Worm (Caenorhabditis elegans) whole organism, mixed stage, embryonic: Measurements from ENCODE around the gene rgs-4.
"Not testable (repeated sequence)": the region's sequence is repeated elsewhere in the genome, so short reads cannot be mapped to it uniquely, and the experiment has no call there.

Experiments
- M03D4.4 ChIP-seq: sonication (generic microtip); optimal IDR thresholded peaks from 2 replicates; lab custom pipeline; 2017; ENCODE audit warnings: mild to moderate bottlenecking, missing genetic modification characterization, missing compliant biosample characterization
- blmp-1 ChIP-seq: fragments of 150-350 bp; optimal IDR thresholded peaks from 2 replicates; lab custom pipeline; 2014; ENCODE audit warnings: missing biosample characterization, missing genetic modification characterization
- ceh-39 ChIP-seq: fragments of 150-350 bp; optimal IDR thresholded peaks from 2 replicates; lab custom pipeline; 2014; ENCODE audit warnings: missing biosample characterization, missing genetic modification characterization
- ceh-83 ChIP-seq: fragments of 200-800 bp; sonication (Bioruptor generic); optimal IDR thresholded peaks from 2 replicates; lab custom pipeline; 2018; ENCODE audit warnings: mild to moderate bottlenecking, missing genetic modification characterization, missing compliant biosample characterization
- ces-1 ChIP-seq: fragments of 150-350 bp; optimal IDR thresholded peaks from 2 replicates; lab custom pipeline; 2014; ENCODE audit warnings: missing biosample characterization, missing genetic modification reagents, missing genetic modification characterization
- elt-1 ChIP-seq: sonication (generic microtip); optimal IDR thresholded peaks from 2 replicates; lab custom pipeline; 2017; ENCODE audit warnings: missing genetic modification characterization, mild to moderate bottlenecking, missing compliant biosample characterization, antibody characterized with exemption, moderate library complexity, borderline replicate concordance; ENCODE audit not compliant: insufficient read depth
- elt-3 ChIP-seq: fragments of 150-350 bp; optimal IDR thresholded peaks from 2 replicates; lab custom pipeline; 2014; ENCODE audit warnings: missing biosample characterization, missing genetic modification characterization
- flh-1 ChIP-seq: fragments of 200-800 bp; sonication (Bioruptor generic); optimal IDR thresholded peaks from 2 replicates; lab custom pipeline; 2018; ENCODE audit warnings: mild to moderate bottlenecking, missing genetic modification characterization, moderate library complexity, missing compliant biosample characterization
- ham-2 ChIP-seq: fragments of 200-800 bp; sonication (Bioruptor generic); optimal IDR thresholded peaks from 2 replicates; lab custom pipeline; 2018; ENCODE audit warnings: mild to moderate bottlenecking, missing genetic modification characterization, missing compliant biosample characterization
- hlh-1 ChIP-seq: fragments of 150-350 bp; optimal IDR thresholded peaks from 2 replicates; lab custom pipeline; 2014; ENCODE audit warnings: missing biosample characterization, missing genetic modification reagents, missing genetic modification characterization
- lin-13 ChIP-seq: fragments of 150-350 bp; optimal IDR thresholded peaks from 2 replicates; lab custom pipeline; 2014; ENCODE audit warnings: missing biosample characterization, missing genetic modification characterization
- lsy-2 ChIP-seq: fragments of 150-350 bp; optimal IDR thresholded peaks from 2 replicates; lab custom pipeline; 2014; ENCODE audit warnings: missing biosample characterization, missing genetic modification characterization
- mab-5 ChIP-seq: fragments of 150-350 bp; optimal IDR thresholded peaks from 2 replicates; lab custom pipeline; 2014; ENCODE audit warnings: missing biosample characterization, missing genetic modification characterization
- mep-1 ChIP-seq: fragments of 150-350 bp; optimal IDR thresholded peaks from 2 replicates; lab custom pipeline; 2017; ENCODE audit warnings: missing biosample characterization, missing genetic modification reagents, missing genetic modification characterization, inconsistent platforms
- mls-2 ChIP-seq: sonication (generic microtip); optimal IDR thresholded peaks from 2 replicates; lab custom pipeline; 2016; ENCODE audit warnings: mild to moderate bottlenecking, missing genetic modification characterization, moderate library complexity, missing compliant biosample characterization
- nhr-12 ChIP-seq: fragments of 150-350 bp; optimal IDR thresholded peaks from 2 replicates; lab custom pipeline; 2014; ENCODE audit warnings: missing biosample characterization, missing genetic modification characterization
- nhr-2 ChIP-seq: fragments of 150-350 bp; optimal IDR thresholded peaks from 2 replicates; lab custom pipeline; 2014; ENCODE audit warnings: missing biosample characterization, missing genetic modification characterization
- nhr-237 ChIP-seq: fragments of 150-350 bp; optimal IDR thresholded peaks from 2 replicates; lab custom pipeline; 2014; ENCODE audit warnings: missing biosample characterization, missing genetic modification characterization
- nhr-76 ChIP-seq: sonication (generic microtip); optimal IDR thresholded peaks from 2 replicates; lab custom pipeline; 2017; ENCODE audit warnings: missing biosample characterization, missing genetic modification characterization
- sem-2 ChIP-seq: fragments of 200-800 bp; sonication (Bioruptor generic); optimal IDR thresholded peaks from 2 replicates; lab custom pipeline; 2018; ENCODE audit warnings: mild to moderate bottlenecking, missing genetic modification characterization, missing compliant biosample characterization
- snpc-4 ChIP-seq: fragments of 150-350 bp; optimal IDR thresholded peaks from 2 replicates; lab custom pipeline; 2014; ENCODE audit warnings: missing biosample characterization, missing genetic modification characterization
- sptf-1 ChIP-seq: sonication (generic microtip); optimal IDR thresholded peaks from 2 replicates; lab custom pipeline; 2017; ENCODE audit warnings: mild to moderate bottlenecking, missing genetic modification characterization, moderate library complexity, missing compliant biosample characterization
- tbx-8 ChIP-seq: fragments of 200-800 bp; sonication (Bioruptor generic); optimal IDR thresholded peaks from 2 replicates; lab custom pipeline; 2018; ENCODE audit warnings: mild to moderate bottlenecking, missing genetic modification characterization, moderate library complexity, missing compliant biosample characterization
- unc-120 ChIP-seq: sonication (generic microtip); optimal IDR thresholded peaks from 2 replicates; lab custom pipeline; 2017; ENCODE audit warnings: missing genetic modification characterization, missing compliant biosample characterization; ENCODE audit not compliant: poor library complexity, severe bottlenecking
- unc-39 ChIP-seq: fragments of 150-350 bp; optimal IDR thresholded peaks from 2 replicates; lab custom pipeline; 2014; ENCODE audit warnings: missing biosample characterization, missing genetic modification characterization
- unc-62 ChIP-seq: fragments of 150-350 bp; optimal IDR thresholded peaks from 2 replicates; lab custom pipeline; 2014; ENCODE audit warnings: missing biosample characterization, missing genetic modification reagents, missing genetic modification characterization
- zip-8 ChIP-seq: fragments of 150-350 bp; optimal IDR thresholded peaks from 2 replicates; lab custom pipeline; 2014; ENCODE audit warnings: missing biosample characterization, missing genetic modification characterization

The rgs-4 gene

ce11 chrII:12621908-12622566 is 32.5 kb upstream of the rgs-4 start, which contains the start of gene nspe-8:
Gene nspe-8, minus strand, starts transcription at chrII:12621958.
- TF ChIP-seq elt-3 (tag; lab: Kevin White, UChicago) (no peak), flh-1 (GFP tag; lab: Kevin White, UChicago) (no peak), lin-13 (tag; lab: Kevin White, UChicago) (no peak), sptf-1 (no peak), mep-1 (tag; lab: Kevin White, UChicago) (no peak), elt-1 (tag; lab: Kevin White, UChicago) (no peak), unc-39 (tag; lab: Kevin White, UChicago) (no peak), hlh-1 (tag; lab: Kevin White, UChicago) (no peak), blmp-1 (tag; lab: Kevin White, UChicago) (no peak), ces-1 (GFP tag; lab: Kevin White, UChicago) (no peak), mab-5 (tag; lab: Kevin White, UChicago) (no peak), mls-2 (no peak), unc-62 (GFP tag; lab: Kevin White, UChicago) (no peak), unc-120 (tag; lab: Kevin White, UChicago) (no peak), snpc-4 (tag; lab: Kevin White, UChicago) (no peak), sem-2 (GFP tag; lab: Kevin White, UChicago) (no peak)

ce11 chrII:12622843-12623242 is 31.7 kb upstream of the rgs-4 start:
- TF ChIP-seq snpc-4 (tag; lab: Kevin White, UChicago) (no peak), M03D4.4 (tag; lab: Kevin White, UChicago) (no peak), nhr-12 (no peak), nhr-2 (tag; lab: Kevin White, UChicago) (no peak), sem-2 (GFP tag; lab: Kevin White, UChicago) (no peak)

- not testable (repeated sequence) for TF ChIP-seq mab-5 (tag; lab: Kevin White, UChicago); lin-13 (tag; lab: Kevin White, UChicago); ceh-83 (GFP tag; lab: Kevin White, UChicago)
- TF ChIP-seq, all 35 proteins: peak for 0; not testable (repeated sequence) for 35
Observed at ce11 chrII:12624433-12624832, 30.1 kb upstream of the rgs-4 start, which contains the start of gene Y38E10A.14. Gene Y38E10A.14, minus strand, starts transcription at chrII:12624533.

DNA sequence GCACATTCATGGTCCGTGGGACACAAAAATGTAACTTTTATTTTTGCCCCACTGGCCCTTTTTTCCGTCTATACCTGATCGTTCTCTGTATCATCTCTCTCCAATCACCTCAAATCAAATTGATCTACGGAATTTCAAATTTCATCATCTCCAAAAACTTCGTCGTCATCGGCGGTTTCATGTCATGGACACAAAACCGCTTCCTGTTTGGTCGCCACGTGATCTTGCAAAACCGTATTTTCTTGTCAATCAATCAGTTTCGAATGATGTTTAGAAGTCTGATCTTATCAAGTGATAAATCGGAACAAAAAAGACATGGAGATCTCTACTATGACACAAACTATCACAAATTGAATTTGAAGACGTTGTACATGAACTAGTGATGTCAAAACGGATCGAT is 28.9 kb upstream of the rgs-4 start:
- TF ChIP-seq nhr-76 (tag; lab: Kevin White, UChicago) = no peak

- no peak for TF ChIP-seq unc-39 (tag; lab: Kevin White, UChicago)
- TF ChIP-seq lsy-2 = no peak
- TF ChIP-seq zip-8 (tag; lab: Kevin White, UChicago) = no peak
- no peak for TF ChIP-seq mls-2
- TF ChIP-seq lin-13 (tag; lab: Kevin White, UChicago) = no peak
- no peak for TF ChIP-seq elt-3 (tag; lab: Kevin White, UChicago)
- no peak for TF ChIP-seq M03D4.4 (tag; lab: Kevin White, UChicago)
- no peak for TF ChIP-seq mep-1 (tag; lab: Kevin White, UChicago)
- no peak for TF ChIP-seq ces-1 (GFP tag; lab: Kevin White, UChicago)
- no peak for TF ChIP-seq hlh-1 (tag; lab: Kevin White, UChicago)
- TF ChIP-seq nhr-237 (tag; lab: Kevin White, UChicago) = no peak
- no peak for TF ChIP-seq nhr-2 (tag; lab: Kevin White, UChicago)
- TF ChIP-seq ham-2 = no peak
- TF ChIP-seq tbx-8 (GFP tag; lab: Kevin White, UChicago) = no peak
Observed at ce11 chrII:12626120-12626624, 28.4 kb upstream of the rgs-4 start.

DNA sequence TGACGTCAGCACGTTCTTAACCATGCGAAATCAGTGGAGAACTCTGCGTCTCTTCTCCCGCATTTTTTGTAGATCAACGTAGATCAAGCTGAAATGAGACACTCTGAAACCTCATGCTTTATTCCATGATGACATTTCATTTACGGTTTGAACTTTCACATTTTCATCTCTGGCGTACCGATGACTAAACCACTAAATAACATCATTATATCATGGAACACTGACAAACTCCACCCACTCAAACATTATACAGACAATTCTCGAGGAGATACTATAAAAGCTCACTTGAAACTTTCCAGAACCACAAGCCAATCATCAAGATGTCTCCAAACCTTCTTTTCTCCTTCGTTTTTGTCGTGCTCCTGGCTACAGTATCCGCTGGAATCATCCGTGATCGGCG is 27.7 kb upstream of the rgs-4 start, which contains the start of gene nspe-7:
TSS of gene nspe-7 (plus strand) at position 301 of the 400 bp plus-strand sequence.
- no peak for TF ChIP-seq ham-2
- TF ChIP-seq flh-1 (GFP tag; lab: Kevin White, UChicago) = no peak
- no peak for TF ChIP-seq blmp-1 (tag; lab: Kevin White, UChicago)
- TF ChIP-seq M03D4.4 (tag; lab: Kevin White, UChicago) = no peak
- no peak for TF ChIP-seq ceh-83 (GFP tag; lab: Kevin White, UChicago)
- TF ChIP-seq ceh-39 (tag; lab: Kevin White, UChicago) = no peak
